Fruit fly (Drosophila melanogaster) whole organism, embryonic: Measurements from ENCODE around the gene CG31287.

Source experiments
- Abd-B ChIP-seq: fragments of 200-800 bp; sonication (Bioruptor generic); optimal IDR thresholded peaks from 2 replicates; lab custom pipeline; 2018; ENCODE audit warnings: missing biosample characterization, mild to moderate bottlenecking, missing genetic modification characterization, moderate library complexity
- Awh ChIP-seq: fragments of 200-800 bp; sonication (Bioruptor generic); IDR thresholded peaks from 2 replicates; pipeline ENCODE4, ENCODE4 v1.3.6; 2022; ENCODE audit warnings: missing biosample characterization, missing genetic modification characterization
- B-H2 ChIP-seq: fragments of 200-800 bp; sonication (Bioruptor generic); optimal IDR thresholded peaks from 2 replicates; lab custom pipeline; 2018; ENCODE audit warnings: missing biosample characterization, mild to moderate bottlenecking, missing genetic modification characterization
- CG10565 ChIP-seq: fragments of 200-800 bp; sonication (Bioruptor generic); optimal IDR thresholded peaks from 3 replicates; lab custom pipeline; 2016; ENCODE audit warnings: missing biosample characterization, mild to moderate bottlenecking, missing genetic modification characterization
- CG12659 ChIP-seq: fragments of 200-800 bp; sonication (Bioruptor generic); optimal IDR thresholded peaks from 3 replicates; lab custom pipeline; 2017; ENCODE audit warnings: mild to moderate bottlenecking, missing biosample characterization, missing genetic modification reagents, missing genetic modification characterization
- CG13296 ChIP-seq: fragments of 200-800 bp; sonication (Bioruptor generic); optimal IDR thresholded peaks from 3 replicates; lab custom pipeline; 2018; ENCODE audit warnings: missing biosample characterization, mild to moderate bottlenecking, missing genetic modification characterization
- CG14860 ChIP-seq: fragments of 200-800 bp; sonication (Bioruptor generic); IDR thresholded peaks from 3 replicates; pipeline ENCODE4 v1.3.6; 2022; ENCODE audit warnings: missing biosample characterization, missing genetic modification characterization; ENCODE audit not compliant: partially characterized antibody
- CG15479 ChIP-seq: fragments of 200-800 bp; sonication (Bioruptor generic); optimal IDR thresholded peaks from 3 replicates; lab custom pipeline; 2019; ENCODE audit warnings: missing biosample characterization, mild to moderate bottlenecking, missing genetic modification characterization, moderate library complexity
- CG1602 ChIP-seq: fragments of 200-800 bp; sonication (Bioruptor generic); optimal IDR thresholded peaks from 3 replicates; lab custom pipeline; 2016; ENCODE audit warnings: missing biosample characterization, missing genetic modification characterization
- CG2120 ChIP-seq: fragments of 200-800 bp; sonication (Bioruptor generic); optimal IDR thresholded peaks from 3 replicates; lab custom pipeline; 2016; ENCODE audit warnings: missing biosample characterization, missing genetic modification characterization
- CG4282 ChIP-seq: fragments of 200-800 bp; sonication (Bioruptor generic); optimal IDR thresholded peaks from 2 replicates; lab custom pipeline; 2016; ENCODE audit warnings: missing biosample characterization, missing genetic modification characterization
- CG43689 ChIP-seq: fragments of 200-800 bp; sonication (Bioruptor generic); IDR thresholded peaks from 2 replicates; pipeline ENCODE4 v1.3.6; 2022; ENCODE audit warnings: missing biosample characterization, missing genetic modification characterization
- CG4404 ChIP-seq: fragments of 200-800 bp; sonication (Bioruptor generic); IDR thresholded peaks from 2 replicates; pipeline ENCODE4 v1.3.6; 2022; ENCODE audit warnings: missing biosample characterization, missing genetic modification characterization
- CG8290 ChIP-seq, 3 experiments: fragments of 200-800 bp; sonication (Bioruptor generic); optimal IDR thresholded peaks; 2 replicates each; lab custom pipeline; 2016 to 2019; ENCODE audit warnings: missing biosample characterization in 3 of 3, missing genetic modification characterization in 3 of 3, mild to moderate bottlenecking in 2 of 3, moderate library complexity in 1 of 3
- CG8359 ChIP-seq: fragments of 200-800 bp; sonication (Bioruptor generic); optimal IDR thresholded peaks from 2 replicates; lab custom pipeline; 2017; ENCODE audit warnings: missing biosample characterization, mild to moderate bottlenecking, missing genetic modification characterization, borderline replicate concordance
- CG9609 ChIP-seq: fragments of 200-800 bp; sonication (Bioruptor generic); optimal IDR thresholded peaks from 3 replicates; lab custom pipeline; 2016; ENCODE audit warnings: missing biosample characterization, missing genetic modification characterization
- Doc3 ChIP-seq: fragments of 200-800 bp; sonication (Bioruptor generic); IDR thresholded peaks from 3 replicates; pipeline ENCODE4 v1.3.6; 2022; ENCODE audit warnings: missing biosample characterization, missing genetic modification characterization; ENCODE audit not compliant: partially characterized antibody
- Hmx ChIP-seq: fragments of 200-800 bp; sonication (Bioruptor generic); optimal IDR thresholded peaks from 2 replicates; lab custom pipeline; 2016; ENCODE audit warnings: missing biosample characterization, missing genetic modification characterization
- Mad ChIP-seq: fragments of 200-800 bp; sonication (Bioruptor generic); optimal IDR thresholded peaks from 2 replicates; lab custom pipeline; 2016; ENCODE audit warnings: missing biosample characterization, missing genetic modification characterization
- Meics ChIP-seq: fragments of 200-800 bp; sonication (Bioruptor generic); optimal IDR thresholded peaks from 2 replicates; lab custom pipeline; 2017; ENCODE audit warnings: missing biosample characterization, mild to moderate bottlenecking, missing genetic modification characterization
- Oaz ChIP-seq: fragments of 200-800 bp; sonication (Bioruptor generic); IDR thresholded peaks from 2 replicates; pipeline ENCODE4 v1.3.6; 2022; ENCODE audit warnings: missing biosample characterization, missing genetic modification characterization
- Side ChIP-seq: fragments of 200-800 bp; sonication (Bioruptor generic); optimal IDR thresholded peaks from 2 replicates; lab custom pipeline; 2016; ENCODE audit warnings: missing biosample characterization, missing genetic modification characterization
- Sry-δ ChIP-seq: fragments of 200-800 bp; sonication (Bioruptor generic); optimal IDR thresholded peaks from 2 replicates; lab custom pipeline; 2016; ENCODE audit warnings: missing biosample characterization, missing genetic modification characterization
- Stat92E ChIP-seq, 3 experiments: fragments of >200 bp in 2 of 3; fragments of 200-800 bp in 1 of 3; sonication (Bioruptor generic) in 1 of 3; optimal IDR thresholded peaks; 2 replicates each; lab custom pipeline; 2017 to 2019; ENCODE audit warnings: missing biosample characterization in 3 of 3, missing genetic modification characterization in 3 of 3, mild to moderate bottlenecking in 1 of 3, moderate library complexity in 1 of 3
- Taf1 ChIP-seq: fragments of 200-800 bp; sonication (Bioruptor generic); IDR thresholded peaks from 2 replicates; pipeline ENCODE4 v1.3.6; 2022; ENCODE audit warnings: missing biosample characterization, missing genetic modification characterization
- chn ChIP-seq: fragments of 200-800 bp; sonication (Bioruptor generic); optimal IDR thresholded peaks from 2 replicates; lab custom pipeline; 2016; ENCODE audit warnings: missing biosample characterization, missing genetic modification characterization
- ci ChIP-seq: fragments of 200-800 bp; sonication (Bioruptor generic); IDR thresholded peaks from 3 replicates; pipeline ENCODE4 v1.3.6; 2022; ENCODE audit warnings: missing biosample characterization, missing genetic modification characterization
- crc ChIP-seq: fragments of 200-800 bp; sonication (Bioruptor generic); optimal IDR thresholded peaks from 2 replicates; lab custom pipeline; 2016; ENCODE audit warnings: missing biosample characterization, missing genetic modification characterization
- croc ChIP-seq: fragments of 200-800 bp; sonication (Bioruptor generic); conservative IDR thresholded peaks from 3 replicates; pipeline ENCODE4 v1.3.6; 2022; ENCODE audit warnings: missing biosample characterization, missing genetic modification characterization
- cwo ChIP-seq: fragments of 200-800 bp; sonication (Bioruptor generic); optimal IDR thresholded peaks from 3 replicates; lab custom pipeline; 2017; ENCODE audit warnings: missing biosample characterization, missing genetic modification characterization, mild to moderate bottlenecking, moderate library complexity, missing genetic modification reagents
- danr ChIP-seq: fragments of 200-800 bp; sonication (Bioruptor generic); IDR thresholded peaks from 2 replicates; pipeline ENCODE4 v1.3.6; 2022; ENCODE audit warnings: missing biosample characterization, missing genetic modification characterization
- dimm ChIP-seq: fragments of 200-800 bp; sonication (Bioruptor generic); IDR thresholded peaks from 2 replicates; pipeline ENCODE4 v1.3.6; 2022; ENCODE audit warnings: missing biosample characterization, missing genetic modification characterization
- dmrt99B ChIP-seq: fragments of 200-800 bp; sonication (Bioruptor generic); optimal IDR thresholded peaks from 2 replicates; lab custom pipeline; 2018; ENCODE audit warnings: missing biosample characterization, mild to moderate bottlenecking, missing genetic modification characterization, moderate library complexity
- dpn ChIP-seq, 2 experiments: fragments of 200-800 bp; sonication (Bioruptor generic); optimal IDR thresholded peaks; 3 replicates each; lab custom pipeline; 2016; ENCODE audit warnings: missing biosample characterization in 2 of 2, missing genetic modification characterization in 2 of 2
- emc ChIP-seq: fragments of 200-800 bp; sonication (Bioruptor generic); optimal IDR thresholded peaks from 2 replicates; lab custom pipeline; 2016; ENCODE audit warnings: missing biosample characterization, missing genetic modification characterization
- eve ChIP-seq, 2 experiments: fragments of >200 bp; optimal IDR thresholded peaks; 2 replicates each; lab custom pipeline; 2017; ENCODE audit warnings: missing biosample characterization in 2 of 2, missing genetic modification characterization in 2 of 2
- fd64A ChIP-seq: fragments of 200-800 bp; sonication (Bioruptor generic); optimal IDR thresholded peaks from 3 replicates; lab custom pipeline; 2018; ENCODE audit warnings: missing biosample characterization, mild to moderate bottlenecking, missing genetic modification characterization
- h ChIP-seq: fragments of >200 bp; optimal IDR thresholded peaks from 2 replicates; lab custom pipeline; 2017
- knrl ChIP-seq: fragments of 200-800 bp; sonication (Bioruptor generic); IDR thresholded peaks from 3 replicates; pipeline ENCODE4 v1.3.6; 2022; ENCODE audit warnings: missing biosample characterization, missing genetic modification characterization; ENCODE audit not compliant: partially characterized antibody
- lmd ChIP-seq: fragments of 200-800 bp; sonication (Bioruptor generic); IDR thresholded peaks from 2 replicates; pipeline ENCODE4 v1.3.6; 2022; ENCODE audit warnings: missing biosample characterization, missing genetic modification characterization
- nerfin-2 ChIP-seq: fragments of 200-800 bp; sonication (Bioruptor generic); IDR thresholded peaks from 2 replicates; pipeline ENCODE4 v1.3.6; 2022; ENCODE audit warnings: missing biosample characterization, missing genetic modification characterization; ENCODE audit not compliant: partially characterized antibody
- otp ChIP-seq: fragments of 200-800 bp; sonication (Bioruptor generic); IDR thresholded peaks from 3 replicates; pipeline ENCODE4, ENCODE4 v1.3.6; 2022; ENCODE audit warnings: missing biosample characterization, missing genetic modification characterization
- pum ChIP-seq: fragments of 200-800 bp; sonication (Bioruptor generic); optimal IDR thresholded peaks from 2 replicates; lab custom pipeline; 2016; ENCODE audit warnings: missing biosample characterization, missing genetic modification characterization
- sd ChIP-seq: fragments of 200-800 bp; sonication (Bioruptor generic); optimal IDR thresholded peaks from 3 replicates; lab custom pipeline; 2018; ENCODE audit warnings: missing biosample characterization, mild to moderate bottlenecking, missing genetic modification characterization, moderate library complexity
- sqz ChIP-seq: fragments of 200-800 bp; sonication (Bioruptor generic); optimal IDR thresholded peaks from 3 replicates; lab custom pipeline; 2018; ENCODE audit warnings: missing biosample characterization, mild to moderate bottlenecking, missing genetic modification characterization
- sr ChIP-seq: fragments of 200-800 bp; sonication (Bioruptor generic); IDR thresholded peaks from 3 replicates; pipeline ENCODE4 v1.3.6; 2022; ENCODE audit warnings: missing biosample characterization, missing genetic modification characterization
- tin ChIP-seq: fragments of 200-800 bp; sonication (Bioruptor generic); optimal IDR thresholded peaks from 3 replicates; lab custom pipeline; 2016; ENCODE audit warnings: missing biosample characterization, missing genetic modification characterization
- tll ChIP-seq, 2 experiments: fragments of 200-800 bp in 1 of 2; fragments of >200 bp in 1 of 2; sonication (Bioruptor generic) in 1 of 2; optimal IDR thresholded peaks; 2 replicates each; lab custom pipeline; 2017 to 2019; ENCODE audit warnings: missing biosample characterization in 2 of 2, missing genetic modification characterization in 2 of 2, mild to moderate bottlenecking in 1 of 2, moderate library complexity in 1 of 2
- vnd ChIP-seq: fragments of 200-800 bp; sonication (Bioruptor generic); IDR thresholded peaks from 3 replicates; pipeline ENCODE4 v1.3.6; 2022; ENCODE audit warnings: missing biosample characterization, missing genetic modification characterization; ENCODE audit not compliant: partially characterized antibody

Gene CG31287

DNA sequence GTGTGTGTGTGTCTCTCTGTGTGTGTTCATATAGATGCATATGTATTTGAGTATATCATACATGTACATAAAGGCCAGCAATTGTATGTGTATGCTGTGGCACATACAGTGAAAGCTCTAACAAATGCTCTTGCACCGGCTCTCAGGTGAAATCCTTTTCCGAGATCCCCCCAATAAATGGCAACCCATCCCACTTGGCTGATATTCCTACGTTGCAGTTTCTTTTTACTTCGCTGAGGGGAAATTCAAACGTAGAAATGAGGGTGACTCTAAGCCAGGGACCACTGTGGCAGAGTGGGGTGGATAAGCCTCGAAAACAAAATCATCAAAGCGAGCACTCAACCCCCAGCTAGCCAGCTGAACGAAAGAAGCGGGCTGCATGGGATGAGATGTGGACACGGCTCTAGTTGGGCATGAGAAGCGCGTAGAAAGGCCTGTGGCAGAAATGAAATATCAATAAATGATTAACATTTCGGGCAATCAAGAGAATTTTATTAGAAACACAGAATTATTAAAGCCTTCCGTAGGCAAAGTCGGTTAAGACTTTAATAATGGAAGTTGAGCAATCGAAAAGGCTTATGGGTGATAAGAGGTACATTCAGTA is 19.2 kb downstream of the CG31287 start (continued):
- peak; percentile 99 for TF ChIP-seq tin (GFP tag; lab: Kevin White, UChicago)
- peak; percentile 99 for TF ChIP-seq Taf1 (GFP tag; lab: Robert Waterston, UW)
- TF ChIP-seq Meics (GFP tag; lab: Kevin White, UChicago), result peak; percentile 98
- TF ChIP-seq sr, result peak; percentile 99
- peak; percentile 98 for TF ChIP-seq CG10565
- TF ChIP-seq CG12659 (GFP tag; lab: Kevin White, UChicago), result peak; percentile 99
- peak; percentile 98 for TF ChIP-seq cwo (GFP tag; lab: Kevin White, UChicago)
- TF ChIP-seq Sry-δ (GFP tag; lab: Kevin White, UChicago), result peak; percentile 87
- no peak for TF ChIP-seq CG15479 (GFP tag; lab: Kevin White, UChicago)
- no peak for TF ChIP-seq vnd
- TF ChIP-seq croc (GFP tag; lab: Robert Waterston, UW), result peak; percentile 99
- peak; percentile 97 for TF ChIP-seq CG13296 (GFP tag; lab: Kevin White, UChicago)
- TF ChIP-seq fd64A, result peak; percentile 100
- peak; percentile 100 for TF ChIP-seq dmrt99B (tag; lab: Kevin White, UChicago)
- TF ChIP-seq CG4282 (GFP tag; lab: Kevin White, UChicago), result peak; percentile 99
- TF ChIP-seq knrl (GFP tag; lab: Robert Waterston, UW), result peak; percentile 21; the same call in 1 of the 3 replicates
- peak; percentile 99 for TF ChIP-seq Mad (GFP tag; lab: Kevin White, UChicago)
- TF ChIP-seq Oaz (GFP tag; lab: Robert Waterston, UW), result peak; percentile 99
- peak; percentile 99 for TF ChIP-seq emc (GFP tag; lab: Kevin White, UChicago)
- peak; percentile 100 for TF ChIP-seq ci (GFP tag; lab: Robert Waterston, UW)
- peak; percentile 99 for TF ChIP-seq CG8290 (GFP tag; optimal IDR thresholded peaks at IDR 0.05; lab: Kevin White, UChicago)
- TF ChIP-seq CG8290 (tag; optimal IDR thresholded peaks at IDR 0.05; lab: Kevin White, UChicago), result peak; percentile 94 to 100
- TF ChIP-seq dimm (GFP tag; lab: Robert Waterston, UW), result peak; percentile 100
- peak; percentile 95 for TF ChIP-seq Hmx (GFP tag; lab: Kevin White, UChicago)
- TF ChIP-seq sd (tag; lab: Kevin White, UChicago), result peak; percentile 96
- no peak for TF ChIP-seq Doc3 (GFP tag; lab: Robert Waterston, UW)
- peak; percentile 99 for TF ChIP-seq crc
- TF ChIP-seq dpn (GFP tag; optimal IDR thresholded peaks at IDR 0.05; lab: Kevin White, UChicago), result peak; percentile 99 to 100
- TF ChIP-seq CG4404 (GFP tag; lab: Robert Waterston, UW), result peak; percentile 99
- peak; percentile 94 for TF ChIP-seq CG8359
- peak; percentile 99 for TF ChIP-seq Abd-B (GFP tag; lab: Kevin White, UChicago)
- TF ChIP-seq nerfin-2 (GFP tag; lab: Robert Waterston, UW), result no peak
- TF ChIP-seq CG9609 (GFP tag; lab: Kevin White, UChicago), result peak; percentile 99
- peak; percentile 99 for TF ChIP-seq danr (GFP tag; lab: Robert Waterston, UW)
- TF ChIP-seq CG43689, result peak; percentile 99
- peak; percentile 100 for TF ChIP-seq chn (GFP tag; lab: Kevin White, UChicago)
- TF ChIP-seq B-H2, result peak; percentile 95
- peak; percentile 100 for TF ChIP-seq Awh
- TF ChIP-seq h (lab: Kevin White, UChicago), result no peak
- TF ChIP-seq otp (GFP tag; lab: Robert Waterston, UW), result peak; percentile 100
- TF ChIP-seq sqz (GFP tag; lab: Kevin White, UChicago), result peak; percentile 93
- peak in 1 of 3 experiments; percentile 96 for TF ChIP-seq Stat92E (GFP tag; optimal IDR thresholded peaks at IDR 0.05; lab: Kevin White, UChicago)
- TF ChIP-seq lmd (GFP tag; lab: Robert Waterston, UW), result peak; percentile 100
- peak in 1 of 2 experiments; percentile 99 for TF ChIP-seq eve (GFP tag; optimal IDR thresholded peaks at IDR 0.05; lab: Kevin White, UChicago)
- TF ChIP-seq CG2120, result peak; percentile 99
- TF ChIP-seq CG1602 (GFP tag; lab: Kevin White, UChicago), result peak; percentile 99
- TF ChIP-seq Side (GFP tag; lab: Kevin White, UChicago), result peak; percentile 100
- no peak for TF ChIP-seq CG14860
- TF ChIP-seq tll (GFP tag; optimal IDR thresholded peaks at IDR 0.05; lab: Kevin White, UChicago), result no peak
- peak; percentile 100 for TF ChIP-seq pum (GFP tag; lab: Kevin White, UChicago)
